Worm (Caenorhabditis elegans) whole organism, midembryonic: ENCODE measurements around the gene fbxa-199.

ENCODE experiments used
- T22C8.4 ChIP-seq: fragments of 200-800 bp; sonication (Bioruptor generic); IDR thresholded peaks from 2 replicates; pipeline ENCODE4 v1.3.6; 2022; ENCODE audit warnings: missing genetic modification characterization, missing compliant biosample characterization
- cog-1 ChIP-seq: sonication (generic microtip); optimal IDR thresholded peaks from 2 replicates; lab custom pipeline; 2016; ENCODE audit warnings: missing genetic modification characterization, missing compliant biosample characterization
- flt-1 ChIP-seq: fragments of 200-800 bp; sonication (Bioruptor generic); IDR thresholded peaks from 2 replicates; pipeline ENCODE4 v1.3.6; 2022; ENCODE audit warnings: missing genetic modification characterization, missing compliant biosample characterization
- klf-2 ChIP-seq: fragments of 200-800 bp; sonication (Bioruptor generic); conservative IDR thresholded peaks from 2 replicates; pipeline ENCODE4 v1.3.6; 2022; ENCODE audit warnings: missing genetic modification reagents, missing genetic modification characterization, missing compliant biosample characterization
- med-1 ChIP-seq: sonication (generic microtip); optimal IDR thresholded peaks from 2 replicates; lab custom pipeline; 2017; ENCODE audit warnings: missing genetic modification characterization, mild to moderate bottlenecking, missing compliant biosample characterization, antibody characterized with exemption, missing genetic modification reagents; ENCODE audit not compliant: insufficient read depth

- TF ChIP-seq flt-1 (GFP tag; lab: Robert Waterston, UW) (no peak), klf-2 (GFP tag; lab: Robert Waterston, UW) (no peak), T22C8.4 (GFP tag; lab: Robert Waterston, UW) (no peak), cog-1 (tag; lab: Kevin White, UChicago) (no peak), med-1 (GFP tag; lab: Kevin White, UChicago) (no peak)
Observed at ce11 chrV:15443708-15444107, 45.1 kb upstream of the fbxa-199 start, which contains the start of gene T26H5.10.
